Worm (Caenorhabditis elegans) whole organism, L4 larva: ENCODE measurements around the gene F44F4.9.

Experiments used
- F10B5.3 ChIP-seq: sonication (generic microtip); optimal IDR thresholded peaks from 2 replicates; lab custom pipeline; 2016; ENCODE audit warnings: mild to moderate bottlenecking, missing genetic modification characterization, missing compliant biosample characterization
- F44E2.7 ChIP-seq: fragments of 200-800 bp; sonication (Bioruptor generic); IDR thresholded peaks from 2 replicates; pipeline ENCODE4 v2.1.2; 2022; ENCODE audit warnings: missing genetic modification characterization, missing compliant biosample characterization
- R02D3.7 ChIP-seq: fragments of 150-350 bp; sonication (generic microtip); optimal IDR thresholded peaks from 3 replicates; lab custom pipeline; 2014; ENCODE audit warnings: missing biosample characterization, missing genetic modification characterization
- T20F7.1 ChIP-seq: fragments of 200-800 bp; sonication (Bioruptor generic); optimal IDR thresholded peaks from 2 replicates; lab custom pipeline; 2018; ENCODE audit warnings: mild to moderate bottlenecking, missing genetic modification characterization, missing compliant biosample characterization
- T26A8.4 ChIP-seq: fragments of 200-800 bp; sonication (Bioruptor generic); IDR thresholded peaks from 2 replicates; pipeline ENCODE4 v1.3.6; 2022; ENCODE audit warnings: missing genetic modification characterization, missing compliant biosample characterization
- Y105C5A.15 ChIP-seq: fragments of 200-800 bp; sonication (Bioruptor generic); IDR thresholded peaks from 2 replicates; pipeline ENCODE4 v1.3.6; 2022; ENCODE audit warnings: missing genetic modification characterization, missing compliant biosample characterization
- Y75B8A.6 ChIP-seq: fragments of 200-800 bp; sonication (Bioruptor generic); IDR thresholded peaks from 2 replicates; pipeline ENCODE4 v1.3.6; 2022; ENCODE audit warnings: missing genetic modification reagents, missing genetic modification characterization, missing compliant biosample characterization
- aha-1 ChIP-seq: fragments of 150-350 bp; peaks from one replicate; lab custom pipeline; 2014; ENCODE audit warnings: missing biosample characterization, missing genetic modification characterization
- ama-1 ChIP-seq: fragments of 150-350 bp; optimal IDR thresholded peaks from 2 replicates; lab custom pipeline; 2014; ENCODE audit warnings: inconsistent platforms, mixed read lengths
- ceh-20 ChIP-seq: fragments of 200-800 bp; sonication (Bioruptor generic); IDR thresholded peaks from 2 replicates; pipeline ENCODE4 v1.3.6; 2022; ENCODE audit warnings: missing genetic modification reagents, missing genetic modification characterization, missing compliant biosample characterization
- ceh-28 ChIP-seq: fragments of 150-350 bp; optimal IDR thresholded peaks from 2 replicates; lab custom pipeline; 2014; ENCODE audit warnings: missing biosample characterization, missing genetic modification reagents, missing genetic modification characterization
- ceh-32 ChIP-seq: sonication (generic microtip); optimal IDR thresholded peaks from 2 replicates; lab custom pipeline; 2016; ENCODE audit warnings: mild to moderate bottlenecking, missing genetic modification characterization, missing compliant biosample characterization; ENCODE audit not compliant: poor library complexity
- ces-1 ChIP-seq: fragments of 150-350 bp; sonication (generic microtip); optimal IDR thresholded peaks from 4 replicates; lab custom pipeline; 2014; ENCODE audit warnings: missing biosample characterization, missing genetic modification reagents, missing genetic modification characterization
- ctbp-1 ChIP-seq: fragments of 200-800 bp; sonication (Bioruptor generic); IDR thresholded peaks from 2 replicates; pipeline ENCODE4 v1.3.6; 2022; ENCODE audit warnings: missing genetic modification reagents, missing genetic modification characterization, missing compliant biosample characterization
- daf-12 ChIP-seq: fragments of 150-350 bp; optimal IDR thresholded peaks from 2 replicates; lab custom pipeline; 2014; ENCODE audit warnings: missing biosample characterization, missing genetic modification reagents, missing genetic modification characterization
- daf-16 ChIP-seq, 3 experiments: sonication (generic microtip); optimal IDR thresholded peaks; 2 replicates each; lab custom pipeline; 2016 to 2017; ENCODE audit warnings: missing genetic modification characterization in 3 of 3, missing genetic modification reagents in 3 of 3, mild to moderate bottlenecking in 2 of 3, missing compliant biosample characterization in 2 of 3, missing biosample characterization in 1 of 3, moderate library complexity in 1 of 3
- dmd-6 ChIP-seq: fragments of 200-800 bp; sonication (Bioruptor generic); IDR thresholded peaks from 2 replicates; pipeline ENCODE4 v1.3.6; 2022; ENCODE audit warnings: missing genetic modification reagents, missing genetic modification characterization, missing compliant biosample characterization
- dmd-8 ChIP-seq: fragments of 200-800 bp; sonication (Bioruptor generic); IDR thresholded peaks from 2 replicates; pipeline ENCODE4 v1.3.6; 2022; ENCODE audit warnings: missing genetic modification characterization, missing compliant biosample characterization
- dve-1 ChIP-seq: sonication (generic microtip); optimal IDR thresholded peaks from 2 replicates; lab custom pipeline; 2017; ENCODE audit warnings: antibody characterized with exemption, mild to moderate bottlenecking, missing genetic modification characterization, missing compliant biosample characterization; ENCODE audit not compliant: insufficient read depth
- fkh-10 ChIP-seq: fragments of 150-350 bp; optimal IDR thresholded peaks from 2 replicates; lab custom pipeline; 2014; ENCODE audit warnings: missing biosample characterization, missing genetic modification reagents, missing genetic modification characterization
- fos-1 ChIP-seq: fragments of 150-350 bp; optimal IDR thresholded peaks from 2 replicates; lab custom pipeline; 2014; ENCODE audit warnings: missing biosample characterization, missing genetic modification characterization
- hlh-11 ChIP-seq: fragments of 200-800 bp; sonication (Bioruptor generic); optimal IDR thresholded peaks from 2 replicates; lab custom pipeline; 2018; ENCODE audit warnings: mild to moderate bottlenecking, missing genetic modification characterization, missing compliant biosample characterization
- hlh-30 ChIP-seq: sonication (generic microtip); optimal IDR thresholded peaks from 2 replicates; lab custom pipeline; 2017; ENCODE audit warnings: antibody characterized with exemption, mild to moderate bottlenecking, missing genetic modification characterization, missing compliant biosample characterization; ENCODE audit not compliant: insufficient read depth
- jun-1 ChIP-seq: fragments of 150-350 bp; optimal IDR thresholded peaks from 2 replicates; lab custom pipeline; 2014; ENCODE audit warnings: missing biosample characterization, missing genetic modification reagents, missing genetic modification characterization
- lim-7 ChIP-seq: fragments of 200-800 bp; sonication (Bioruptor generic); IDR thresholded peaks from 2 replicates; pipeline ENCODE4 v1.3.6; 2022; ENCODE audit warnings: missing genetic modification characterization, missing compliant biosample characterization
- lin-13 ChIP-seq: fragments of 150-350 bp; optimal IDR thresholded peaks from 2 replicates; lab custom pipeline; 2014; ENCODE audit warnings: missing biosample characterization, missing genetic modification reagents, missing genetic modification characterization
- lin-29 ChIP-seq: fragments of 200-800 bp; sonication (Bioruptor generic); IDR thresholded peaks from 2 replicates; pipeline ENCODE4 v1.3.6; 2022; ENCODE audit warnings: missing genetic modification reagents, missing genetic modification characterization, missing compliant biosample characterization
- lin-38 ChIP-seq: fragments of 200-800 bp; sonication (Bioruptor generic); IDR thresholded peaks from 2 replicates; pipeline ENCODE4 v1.3.6; 2022; ENCODE audit warnings: missing genetic modification reagents, missing genetic modification characterization, missing compliant biosample characterization
- lir-3 ChIP-seq: sonication (generic microtip); optimal IDR thresholded peaks from 2 replicates; lab custom pipeline; 2016; ENCODE audit warnings: mild to moderate bottlenecking, missing genetic modification characterization, missing compliant biosample characterization
- madf-5 ChIP-seq, 2 experiments: fragments of 200-800 bp; sonication (Bioruptor generic); IDR thresholded peaks; 2 replicates each; pipeline ENCODE4 v1.3.6; 2022; ENCODE audit warnings: missing compliant biosample characterization in 2 of 2, missing genetic modification characterization in 2 of 2
- mep-1 ChIP-seq: fragments of 150-350 bp; sonication (generic microtip); optimal IDR thresholded peaks from 3 replicates; lab custom pipeline; 2014; ENCODE audit warnings: missing biosample characterization, missing genetic modification characterization
- mxl-3 ChIP-seq: fragments of 200-800 bp; sonication (Bioruptor generic); optimal IDR thresholded peaks from 2 replicates; lab custom pipeline; 2018; ENCODE audit warnings: mild to moderate bottlenecking, missing genetic modification characterization, missing compliant biosample characterization
- nhr-10 ChIP-seq: fragments of 150-350 bp; optimal IDR thresholded peaks from 2 replicates; lab custom pipeline; 2014; ENCODE audit warnings: missing biosample characterization, missing genetic modification characterization
- nhr-111 ChIP-seq: fragments of 200-800 bp; sonication (Bioruptor generic); optimal IDR thresholded peaks from 2 replicates; lab custom pipeline; 2018; ENCODE audit warnings: mild to moderate bottlenecking, missing genetic modification characterization, missing compliant biosample characterization
- nhr-237 ChIP-seq: sonication (generic microtip); optimal IDR thresholded peaks from 2 replicates; lab custom pipeline; 2017; ENCODE audit warnings: missing biosample characterization, missing genetic modification characterization
- nhr-25 ChIP-seq: sonication (generic microtip); optimal IDR thresholded peaks from 2 replicates; lab custom pipeline; 2017; ENCODE audit warnings: missing genetic modification characterization, mild to moderate bottlenecking, missing compliant biosample characterization, antibody characterized with exemption, moderate library complexity, borderline replicate concordance; ENCODE audit not compliant: insufficient read depth
- nhr-28 ChIP-seq: fragments of 150-350 bp; optimal IDR thresholded peaks from 2 replicates; lab custom pipeline; 2014; ENCODE audit warnings: missing biosample characterization, missing genetic modification characterization
- nhr-41 ChIP-seq: fragments of 200-800 bp; sonication (Bioruptor generic); IDR thresholded peaks from 2 replicates; pipeline ENCODE4 v1.3.6; 2022; ENCODE audit warnings: missing genetic modification reagents, missing genetic modification characterization, missing compliant biosample characterization
- nhr-42 ChIP-seq: fragments of 200-800 bp; sonication (Bioruptor generic); IDR thresholded peaks from 2 replicates; pipeline ENCODE4 v1.3.6; 2022; ENCODE audit warnings: missing genetic modification characterization, missing compliant biosample characterization
- nhr-76 ChIP-seq: fragments of 150-350 bp; optimal IDR thresholded peaks from 2 replicates; lab custom pipeline; 2014; ENCODE audit warnings: missing biosample characterization, missing genetic modification characterization
- rbr-2 ChIP-seq: sonication (generic microtip); optimal IDR thresholded peaks from 2 replicates; lab custom pipeline; 2016; ENCODE audit warnings: missing genotype, missing genetic modification characterization, missing compliant biosample characterization
- saeg-2 ChIP-seq: fragments of 200-800 bp; sonication (Bioruptor generic); IDR thresholded peaks from 2 replicates; pipeline ENCODE4 v1.3.6; 2022; ENCODE audit warnings: missing genetic modification reagents, missing genetic modification characterization, missing compliant biosample characterization
- sdz-12 ChIP-seq: fragments of 200-800 bp; sonication (Bioruptor generic); optimal IDR thresholded peaks from 2 replicates; lab custom pipeline; 2018; ENCODE audit warnings: mild to moderate bottlenecking, missing genetic modification characterization, missing compliant biosample characterization
- skn-1 ChIP-seq: fragments of 150-350 bp; optimal IDR thresholded peaks from 2 replicates; lab custom pipeline; 2014; ENCODE audit warnings: missing biosample characterization, missing genetic modification characterization
- snpc-4 ChIP-seq: fragments of 150-350 bp; optimal IDR thresholded peaks from 2 replicates; lab custom pipeline; 2014; ENCODE audit warnings: missing biosample characterization, missing genetic modification characterization
- tag-97 ChIP-seq: fragments of 200-800 bp; sonication (Bioruptor generic); IDR thresholded peaks from 2 replicates; pipeline ENCODE4 v1.3.6; 2022; ENCODE audit warnings: missing genetic modification characterization, missing compliant biosample characterization
- unc-62 ChIP-seq, 3 experiments: fragments of 150-350 bp in 1 of 3; sonication (generic microtip); optimal IDR thresholded peaks in 2 of 3; peaks in 1 of 3; 1 replicate in 1 of 3; 2 replicates in 2 of 3; lab custom pipeline; 2014 to 2017; ENCODE audit warnings: missing biosample characterization in 3 of 3, missing genetic modification characterization in 3 of 3, missing genetic modification reagents in 3 of 3, missing genotype in 1 of 3
- vab-7 ChIP-seq: fragments of 200-800 bp; sonication (Bioruptor generic); IDR thresholded peaks from 2 replicates; pipeline ENCODE4 v1.3.6; 2022; ENCODE audit warnings: missing genetic modification reagents, missing genetic modification characterization, missing compliant biosample characterization
- zfp-2 ChIP-seq: sonication (generic microtip); optimal IDR thresholded peaks from 2 replicates; lab custom pipeline; 2016; ENCODE audit warnings: mild to moderate bottlenecking, missing genetic modification characterization, missing compliant biosample characterization
- ztf-7 ChIP-seq: fragments of 150-350 bp; optimal IDR thresholded peaks from 2 replicates; lab custom pipeline; 2014; ENCODE audit warnings: missing biosample characterization, missing genetic modification characterization

F44F4.9 gene

ce11 chrII:10868670-10869246 is 46.9 kb downstream of the F44F4.9 start, which contains the start of the genes gmps-1 and cap-2:
gmps-1 (minus strand) TSS chrII:10868720.
cap-2 (plus strand) TSS chrII:10869196.
- TF ChIP-seq tag-97 (GFP tag; lab: Robert Waterston, UW), result 0 out of 2 replicates have a peak, but pooled peaks have one; percentile 13
- no peak for TF ChIP-seq snpc-4 (tag; lab: Kevin White, UChicago)
- TF ChIP-seq lin-13 (GFP tag; lab: Kevin White, UChicago), result peak; percentile 82
- TF ChIP-seq lin-38 (GFP tag; lab: Robert Waterston, UW), result peak; percentile 93
- peak; percentile 99 for TF ChIP-seq mep-1 (tag; lab: Kevin White, UChicago)
- TF ChIP-seq ctbp-1 (GFP tag; lab: Robert Waterston, UW), result peak; percentile 97
- TF ChIP-seq rbr-2 (tag; lab: Kevin White, UChicago), result peak; percentile 95
- TF ChIP-seq T20F7.1 (GFP tag; lab: Kevin White, UChicago), result peak; percentile 89
- TF ChIP-seq R02D3.7 (tag; lab: Kevin White, UChicago), result peak; percentile 48
- peak; percentile 74 for TF ChIP-seq zfp-2
- TF ChIP-seq dmd-8 (GFP tag; lab: Robert Waterston, UW), result peak; percentile 70; the same call in 1 of the 2 replicates
- TF ChIP-seq ama-1 (lab: Kevin White, UChicago), result peak; percentile 54
- peak; percentile 92 for TF ChIP-seq hlh-30 (tag; lab: Kevin White, UChicago)
- TF ChIP-seq nhr-10 (tag; lab: Kevin White, UChicago), result peak; percentile 19
- TF ChIP-seq ceh-32 (tag; lab: Kevin White, UChicago), result peak; percentile 81
- TF ChIP-seq saeg-2 (GFP tag; lab: Robert Waterston, UW), result peak; percentile 91
- TF ChIP-seq F10B5.3, result peak; percentile 90
- peak; percentile 96 for TF ChIP-seq aha-1 (tag; lab: Kevin White, UChicago)
- TF ChIP-seq ceh-20, result peak; percentile 95
- peak; percentile 75 for TF ChIP-seq ces-1
- peak; percentile 58 for TF ChIP-seq fos-1 (tag; lab: Kevin White, UChicago)
- peak; percentile 55 for TF ChIP-seq lir-3 (tag; lab: Kevin White, UChicago)
- peak; percentile 42 to 91 for TF ChIP-seq daf-16 (GFP tag; optimal IDR thresholded peaks at IDR 0.05; lab: Kevin White, UChicago)
- TF ChIP-seq daf-16 (tag; optimal IDR thresholded peaks at IDR 0.05; lab: Kevin White, UChicago), result peak; percentile 60
- TF ChIP-seq Y105C5A.15 (GFP tag; lab: Robert Waterston, UW), result peak; percentile 56; the same call in 1 of the 2 replicates
- peak; percentile 95 for TF ChIP-seq hlh-11 (tag; lab: Kevin White, UChicago)
- peak; percentile 86 for TF ChIP-seq lin-29 (GFP tag; lab: Robert Waterston, UW)
- TF ChIP-seq nhr-28, result peak; percentile 87
- no peak for TF ChIP-seq nhr-41 (GFP tag; lab: Robert Waterston, UW)
- TF ChIP-seq F44E2.7 (GFP tag; lab: Robert Waterston, UW), result no peak
- peak; percentile 1 for TF ChIP-seq nhr-237
- TF ChIP-seq sdz-12 (GFP tag; lab: Kevin White, UChicago), result peak; percentile 33
- peak; percentile 48 for TF ChIP-seq mxl-3 (GFP tag; lab: Kevin White, UChicago)
- TF ChIP-seq fkh-10 (GFP tag; lab: Kevin White, UChicago), result peak; percentile 95
- peak; percentile 99 for TF ChIP-seq dve-1
- TF ChIP-seq skn-1 (tag; lab: Kevin White, UChicago), result no peak
- TF ChIP-seq T26A8.4, result peak; percentile 98
- TF ChIP-seq daf-12 (tag; lab: Kevin White, UChicago), result no peak
- TF ChIP-seq nhr-111, result no peak
- no peak for TF ChIP-seq madf-5 (GFP tag; IDR thresholded peaks at IDR 0.05; lab: Robert Waterston, UW)
- peak in 1 of 2 experiments; percentile 58 for TF ChIP-seq unc-62 (GFP tag; optimal IDR thresholded peaks at IDR 0.05 in 1 of 2; lab: Kevin White, UChicago)
- TF ChIP-seq unc-62 (tag; optimal IDR thresholded peaks at IDR 0.05; lab: Kevin White, UChicago), result no peak
- TF ChIP-seq jun-1, result peak; percentile 79
- no peak for TF ChIP-seq lim-7 (GFP tag; lab: Robert Waterston, UW)
- peak; percentile 94 for TF ChIP-seq nhr-42 (GFP tag; lab: Robert Waterston, UW)
- TF ChIP-seq dmd-6, result peak; percentile 95
- peak; percentile 75 for TF ChIP-seq ceh-28
- TF ChIP-seq vab-7 (GFP tag; lab: Robert Waterston, UW), result peak; percentile 80
- peak; percentile 49 for TF ChIP-seq nhr-25 (tag; lab: Kevin White, UChicago)
- TF ChIP-seq ztf-7 (tag; lab: Kevin White, UChicago), result peak; percentile 92
- no peak for TF ChIP-seq Y75B8A.6 (GFP tag; lab: Robert Waterston, UW)
- peak; percentile 35 for TF ChIP-seq nhr-76 (tag; lab: Kevin White, UChicago)
